Worm (Caenorhabditis elegans) whole organism, young adult: ENCODE data around the gene srd-7.
A peak's percentile ranks its signal among the peaks of the same experiment; 100 is the strongest.
"Not testable (repeated sequence)": the region's sequence is repeated elsewhere in the genome, so short reads cannot be mapped to it uniquely, and the experiment has no call there.

Source experiments
- B0336.3 ChIP-seq: fragments of 200-800 bp; sonication (Bioruptor generic); IDR thresholded peaks from 2 replicates; pipeline ENCODE4 v1.3.6; 2022; ENCODE audit warnings: missing genetic modification characterization, missing compliant biosample characterization
- F22D6.2 ChIP-seq: sonication (generic microtip); optimal IDR thresholded peaks from 2 replicates; lab custom pipeline; 2016; ENCODE audit warnings: mild to moderate bottlenecking, missing genetic modification characterization, missing compliant biosample characterization
- F39B2.1 ChIP-seq: fragments of 200-800 bp; sonication (Bioruptor generic); IDR thresholded peaks from 2 replicates; pipeline ENCODE4 v1.3.6; 2022; ENCODE audit warnings: missing genetic modification reagents, missing genetic modification characterization, missing compliant biosample characterization
- F49E8.2 ChIP-seq: sonication (generic microtip); optimal IDR thresholded peaks from 3 replicates; lab custom pipeline; 2017; ENCODE audit warnings: missing genetic modification characterization, mild to moderate bottlenecking, missing compliant biosample characterization, antibody characterized with exemption, moderate library complexity; ENCODE audit not compliant: insufficient read depth
- F55B11.4 ChIP-seq: sonication (generic microtip); optimal IDR thresholded peaks from 2 replicates; lab custom pipeline; 2016; ENCODE audit warnings: missing compliant biosample characterization, missing genetic modification characterization, borderline replicate concordance; ENCODE audit not compliant: insufficient read depth
- K12H6.12 ChIP-seq: fragments of 200-800 bp; sonication (Bioruptor generic); optimal IDR thresholded peaks from 2 replicates; lab custom pipeline; 2018; ENCODE audit warnings: mild to moderate bottlenecking, missing genetic modification characterization, missing compliant biosample characterization
- T07F8.4 ChIP-seq: sonication (generic microtip); optimal IDR thresholded peaks from 2 replicates; lab custom pipeline; 2016; ENCODE audit warnings: mild to moderate bottlenecking, missing genetic modification characterization, moderate library complexity, missing compliant biosample characterization
- ZK185.1 ChIP-seq: sonication (generic microtip); optimal IDR thresholded peaks from 2 replicates; lab custom pipeline; 2016; ENCODE audit warnings: mild to moderate bottlenecking, missing genetic modification characterization, missing compliant biosample characterization; ENCODE audit not compliant: poor library complexity, severe bottlenecking
- aptf-2 ChIP-seq: fragments of 200-800 bp; sonication (Bioruptor generic); conservative IDR thresholded peaks from 2 replicates; pipeline ENCODE4 v1.3.6; 2022; ENCODE audit warnings: missing genetic modification reagents, missing genetic modification characterization, missing compliant biosample characterization
- ceh-40 ChIP-seq: fragments of 200-800 bp; sonication (Bioruptor generic); IDR thresholded peaks from 2 replicates; pipeline ENCODE4 v1.3.6; 2022; ENCODE audit warnings: missing genetic modification characterization, missing compliant biosample characterization
- dox-1 ChIP-seq: fragments of 200-800 bp; sonication (Bioruptor generic); IDR thresholded peaks from 2 replicates; pipeline ENCODE4 v1.3.6; 2022; ENCODE audit warnings: missing genetic modification reagents, missing genetic modification characterization, missing compliant biosample characterization
- egl-18 ChIP-seq: fragments of 200-800 bp; sonication (Bioruptor generic); IDR thresholded peaks from 2 replicates; pipeline ENCODE4 v1.3.6; 2022; ENCODE audit warnings: missing genetic modification reagents, missing genetic modification characterization, missing compliant biosample characterization
- hlh-12 ChIP-seq: sonication (generic microtip); optimal IDR thresholded peaks from 2 replicates; lab custom pipeline; 2016; ENCODE audit warnings: missing genetic modification characterization, missing compliant biosample characterization
- hmg-1.2 ChIP-seq: fragments of 200-800 bp; sonication (Bioruptor generic); IDR thresholded peaks from 2 replicates; pipeline ENCODE4 v1.3.6; 2022; ENCODE audit warnings: missing genetic modification reagents, missing genetic modification characterization, missing compliant biosample characterization
- lin-26 ChIP-seq: fragments of 200-800 bp; sonication (Bioruptor generic); IDR thresholded peaks from 2 replicates; pipeline ENCODE4 v1.3.6; 2022; ENCODE audit warnings: missing genetic modification reagents, missing genetic modification characterization, missing compliant biosample characterization
- madf-6 ChIP-seq: fragments of 200-800 bp; sonication (Bioruptor generic); IDR thresholded peaks from 2 replicates; pipeline ENCODE4 v1.3.6; 2022; ENCODE audit warnings: missing genetic modification reagents, missing genetic modification characterization, missing compliant biosample characterization
- mxl-1 ChIP-seq: sonication (generic microtip); optimal IDR thresholded peaks from 2 replicates; lab custom pipeline; 2016; ENCODE audit warnings: missing genetic modification characterization, missing compliant biosample characterization
- nhr-80 ChIP-seq: sonication (generic microtip); optimal IDR thresholded peaks from 2 replicates; lab custom pipeline; 2016; ENCODE audit warnings: missing genetic modification characterization, missing compliant biosample characterization
- pha-4 ChIP-seq: fragments of 150-350 bp; sonication (generic microtip); optimal IDR thresholded peaks from 2 replicates; lab custom pipeline; 2014; ENCODE audit warnings: missing biosample characterization, missing genetic modification reagents, missing genetic modification characterization
- sea-2 ChIP-seq: fragments of 200-800 bp; sonication (Bioruptor generic); IDR thresholded peaks from 2 replicates; pipeline ENCODE4 v1.3.6; 2022; ENCODE audit warnings: missing genetic modification characterization, missing compliant biosample characterization
- snpc-1.1 ChIP-seq: sonication (generic microtip); optimal IDR thresholded peaks from 2 replicates; lab custom pipeline; 2017; ENCODE audit warnings: missing genetic modification characterization, mild to moderate bottlenecking, missing compliant biosample characterization, antibody characterized with exemption, moderate library complexity, missing genotype, missing genetic modification reagents; ENCODE audit not compliant: insufficient read depth
- tbp1 ChIP-seq: fragments of 200-800 bp; sonication (Bioruptor generic); optimal IDR thresholded peaks from 2 replicates; lab custom pipeline; 2018; ENCODE audit warnings: mild to moderate bottlenecking, missing genetic modification characterization, missing compliant biosample characterization
- tbx-9 ChIP-seq: sonication (generic microtip); optimal IDR thresholded peaks from 2 replicates; lab custom pipeline; 2016; ENCODE audit warnings: borderline replicate concordance, missing genetic modification characterization, inconsistent platforms, missing compliant biosample characterization
- tlf-1 ChIP-seq: fragments of 200-800 bp; sonication (Bioruptor generic); optimal IDR thresholded peaks from 2 replicates; lab custom pipeline; 2018; ENCODE audit warnings: mild to moderate bottlenecking, missing genetic modification characterization, missing compliant biosample characterization
- unc-62 ChIP-seq: fragments of 150-350 bp; optimal IDR thresholded peaks from 2 replicates; lab custom pipeline; 2014; ENCODE audit warnings: missing biosample characterization, missing genetic modification reagents, missing genetic modification characterization
- xnd-1 ChIP-seq: sonication (generic microtip); optimal IDR thresholded peaks from 2 replicates; lab custom pipeline; 2016; ENCODE audit warnings: missing genotype, missing genetic modification reagents, missing genetic modification characterization, missing compliant biosample characterization
- zim-3 ChIP-seq: sonication (generic microtip); optimal IDR thresholded peaks from 2 replicates; lab custom pipeline; 2017; ENCODE audit warnings: mild to moderate bottlenecking, missing genetic modification characterization, moderate library complexity, missing compliant biosample characterization
- ztf-18 ChIP-seq: sonication (generic microtip); optimal IDR thresholded peaks from 2 replicates; lab custom pipeline; 2016; ENCODE audit warnings: missing genotype, mild to moderate bottlenecking, missing genetic modification characterization, missing compliant biosample characterization
- ztf-3 ChIP-seq: fragments of 200-800 bp; sonication (Bioruptor generic); optimal IDR thresholded peaks from 2 replicates; lab custom pipeline; 2018; ENCODE audit warnings: mild to moderate bottlenecking, missing genetic modification characterization, missing compliant biosample characterization

srd-7 gene

DNA sequence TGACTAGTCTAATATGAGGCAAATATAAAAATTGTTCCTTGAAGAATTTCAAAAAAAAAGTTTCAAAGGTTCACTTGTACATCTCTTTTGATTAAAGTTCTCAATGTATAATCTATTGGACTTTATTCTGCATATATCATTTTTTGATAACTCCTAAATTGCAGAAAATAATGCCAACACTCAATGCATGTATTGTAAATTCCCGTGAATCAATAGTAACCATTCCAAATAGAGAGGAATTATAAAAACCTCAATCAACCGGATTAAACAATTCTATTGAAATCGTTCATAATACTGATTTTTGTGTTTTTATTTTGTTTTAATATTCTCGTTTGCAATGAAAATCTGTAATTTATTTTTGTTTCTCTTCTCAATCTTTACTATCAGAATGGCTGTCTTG lies 21.6 kb downstream of the srd-7 start, which contains the start of gene T25B9.12:
TSS of gene T25B9.12 (plus strand) at position 301 of the 400 bp plus-strand sequence.
- no peak for TF ChIP-seq ZK185.1
- no peak for TF ChIP-seq xnd-1 (tag; lab: Kevin White, UChicago)
- TF ChIP-seq ceh-40 (GFP tag; lab: Robert Waterston, UW), result no peak
- TF ChIP-seq madf-6 (GFP tag; lab: Robert Waterston, UW), result no peak
- TF ChIP-seq ztf-3 (GFP tag; lab: Kevin White, UChicago), result no peak
- TF ChIP-seq F55B11.4, result no peak
- no peak for TF ChIP-seq pha-4 (tag; lab: Kevin White, UChicago)
- no peak for TF ChIP-seq egl-18 (GFP tag; lab: Robert Waterston, UW)

DNA sequence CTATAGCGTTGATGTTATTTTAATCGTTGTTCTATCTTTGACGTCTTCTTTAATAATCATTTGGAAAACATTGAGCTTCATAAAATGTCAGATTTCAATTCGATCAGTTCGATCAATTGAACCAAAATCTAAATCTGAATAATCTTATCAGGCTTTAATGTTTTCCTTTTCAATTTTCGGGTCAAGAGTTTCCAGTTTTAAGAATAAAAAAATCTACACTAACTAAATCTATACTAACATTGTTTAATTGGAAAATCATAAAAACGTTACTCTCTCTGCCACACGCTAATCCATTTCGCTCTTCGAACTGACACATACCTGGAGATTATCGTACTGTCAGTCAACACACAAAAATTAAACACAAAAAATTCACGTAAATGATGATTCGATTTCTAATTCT lies 22.4 kb downstream of the srd-7 start, which contains the start of gene T25B9.11:
TSS of gene T25B9.11 (plus strand) at position 301 of the 400 bp plus-strand sequence.
- peak; percentile 32 for TF ChIP-seq nhr-80
- no peak for TF ChIP-seq F39B2.1 (GFP tag; lab: Robert Waterston, UW)
- TF ChIP-seq, all 124 proteins: peak for 1

DNA sequence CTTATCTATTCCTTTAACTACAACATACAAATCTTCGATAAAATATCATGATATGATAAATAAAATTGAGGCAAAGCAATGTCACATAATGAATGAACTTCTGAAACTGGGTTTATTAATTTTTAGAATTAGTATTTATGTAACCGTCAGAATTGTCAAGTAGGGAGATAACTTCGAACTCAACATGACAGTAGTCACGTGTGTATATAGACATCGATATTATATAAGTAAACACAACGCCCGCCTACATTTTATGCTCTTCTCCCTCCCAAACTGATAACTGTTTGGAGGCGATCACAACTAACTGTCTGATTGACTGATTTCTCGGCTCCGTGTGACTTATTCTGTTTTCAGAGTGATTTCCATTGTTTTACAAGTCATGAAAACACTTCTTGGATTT lies 25.3 kb downstream of the srd-7 start, which contains the start of gene ugt-54:
TSS of gene ugt-54 (plus strand) at position 355 of the 400 bp plus-strand sequence.
- TF ChIP-seq tbp1 (GFP tag; lab: Kevin White, UChicago) (peak; percentile 10), mxl-1 (no peak), aptf-2 (GFP tag; lab: Robert Waterston, UW) (no peak), tlf-1 (peak; percentile 12), nhr-80 (peak; percentile 81)

DNA sequence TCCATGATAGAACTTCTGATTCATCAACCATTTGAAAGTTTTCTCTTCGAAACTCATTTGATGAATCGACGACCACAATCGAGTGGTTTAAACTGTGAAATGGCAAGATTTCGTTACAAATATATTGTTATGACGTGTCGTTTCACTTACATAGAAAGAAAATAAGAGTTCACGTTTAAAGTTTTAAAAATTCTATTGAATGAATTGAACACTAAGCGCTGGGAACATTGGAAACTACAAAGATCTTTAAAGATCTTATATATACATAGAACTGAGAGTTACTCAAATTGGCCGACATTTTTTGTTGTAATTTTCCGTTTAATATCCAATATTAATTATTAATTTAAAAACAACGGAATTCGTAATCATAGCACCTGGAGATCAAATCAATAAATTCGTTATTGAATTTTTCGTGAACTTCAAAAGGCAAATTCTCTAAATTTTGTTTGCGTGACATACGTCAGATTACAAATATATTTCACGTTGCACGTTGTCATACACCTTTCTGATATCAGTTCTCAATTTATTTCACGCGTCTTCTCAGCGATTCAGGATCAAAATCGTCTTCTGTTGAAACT lies 28.9 kb downstream of the srd-7 start, which contains the start of the genes T25B9.4 and T25B9.6:
TSS of gene T25B9.4 (minus strand) at position 101 of the 578 bp plus-strand sequence.
TSS of gene T25B9.6 (plus strand) at position 528 of the 578 bp plus-strand sequence.
- TF ChIP-seq ztf-18 (tag; lab: Kevin White, UChicago), result no peak
- no peak for TF ChIP-seq F55B11.4
- no peak for TF ChIP-seq K12H6.12 (tag; lab: Kevin White, UChicago)

DNA sequence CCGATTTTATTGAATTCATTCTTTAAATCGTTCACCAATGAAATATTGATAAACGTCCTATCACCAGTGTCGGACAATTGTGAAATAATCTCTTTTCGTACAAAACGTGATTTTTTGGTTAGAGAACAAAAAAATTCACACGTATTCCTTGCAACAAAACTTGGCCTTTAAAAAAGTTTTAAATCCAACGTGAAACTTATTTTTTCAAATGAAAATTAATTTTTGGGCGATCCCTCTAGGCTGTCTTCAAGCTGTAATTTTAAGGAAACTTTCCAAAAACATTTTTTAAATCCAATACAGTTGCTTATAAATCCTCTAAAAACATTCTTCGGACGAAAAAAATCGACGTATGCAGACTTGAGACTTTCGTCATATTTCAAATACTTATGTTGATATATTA lies 31.9 kb downstream of the srd-7 start, which contains the start of gene T25B9.5:
TSS of gene T25B9.5 (minus strand) at position 101 of the 400 bp plus-strand sequence.
- TF ChIP-seq sea-2, result no peak
- TF ChIP-seq F22D6.2, result no peak
- TF ChIP-seq K12H6.12 (tag; lab: Kevin White, UChicago), result no peak
- no peak for TF ChIP-seq hlh-12 (tag; lab: Kevin White, UChicago)
- TF ChIP-seq lin-26 (GFP tag; lab: Robert Waterston, UW), result no peak
- TF ChIP-seq hmg-1.2 (GFP tag; lab: Robert Waterston, UW), result no peak
- TF ChIP-seq F49E8.2 (tag; lab: Kevin White, UChicago), result no peak
- TF ChIP-seq snpc-1.1 (tag; lab: Kevin White, UChicago), result no peak
- TF ChIP-seq dox-1 (GFP tag; lab: Robert Waterston, UW), result no peak
- no peak for TF ChIP-seq B0336.3 (GFP tag; lab: Robert Waterston, UW)
- TF ChIP-seq T07F8.4 (tag; lab: Kevin White, UChicago), result no peak
- no peak for TF ChIP-seq unc-62 (GFP tag; lab: Kevin White, UChicago)
- TF ChIP-seq zim-3 (tag; lab: Kevin White, UChicago), result no peak

DNA sequence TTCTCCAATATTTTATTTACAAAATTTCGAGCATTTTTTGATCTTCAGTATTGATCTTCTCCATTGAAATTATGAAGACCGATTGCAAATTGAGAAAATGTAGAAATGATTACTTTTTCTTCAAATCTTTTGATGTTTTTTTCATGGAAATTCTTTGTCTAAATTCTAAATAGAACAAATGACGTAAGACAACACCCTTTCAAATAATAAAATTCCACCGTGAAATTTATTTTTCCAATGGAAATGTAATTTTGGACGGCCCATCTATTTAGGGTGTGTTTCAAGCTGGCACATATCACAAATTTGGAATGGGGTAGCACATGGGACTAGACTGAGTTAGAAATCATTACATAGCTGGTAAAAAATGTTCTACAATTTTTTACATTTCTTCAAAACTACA lies 34.9 kb downstream of the srd-7 start, which contains the start of gene T25B9.2:
TSS of gene T25B9.2 (minus strand) at position 101 of the 400 bp plus-strand sequence.
- not testable (repeated sequence) for TF ChIP-seq B0336.3 (GFP tag; lab: Robert Waterston, UW); hmg-1.2 (GFP tag; lab: Robert Waterston, UW); tbx-9 (tag; lab: Kevin White, UChicago)
